In genomic region chr3R:27228342-27228741, dm6 we compare ENCODE assay signal across 1 fruit fly cellular context.
TF ChIP-seq lines count a peak whose summit lies in the region.

CG42813 (minus strand) TSS chr3R:27228561.

TF ChIP-seq in whole organism, embryonic, 481 proteins besides CTCF, POLR2A, EP300 and RAD21 (continued from another document):
- no peak for TF ChIP-seq Hey (tag; optimal IDR thresholded peaks at IDR 0.05; lab: Kevin White, UChicago)
- TF ChIP-seq CG3995 (GFP tag; optimal IDR thresholded peaks at IDR 0.05; lab: Kevin White, UChicago) = no peak
- TF ChIP-seq HmgZ (tag; optimal IDR thresholded peaks at IDR 0.05; lab: Kevin White, UChicago) = peak; percentile 25
- TF ChIP-seq Dll (GFP tag; IDR thresholded peaks at IDR 0.05; lab: Robert Waterston, UW; ENCODE audit: partially characterized antibody) = peak; percentile 17; the same call in 1 of the 4 replicates
- TF ChIP-seq CG14965 (GFP tag; optimal IDR thresholded peaks at IDR 0.05; lab: Kevin White, UChicago; ENCODE audit: borderline replicate concordance) = peak; percentile 65
- TF ChIP-seq unc-4 (GFP tag; IDR thresholded peaks at IDR 0.05; lab: Robert Waterston, UW; ENCODE audit: partially characterized antibody) = 0 out of 2 replicates have a peak, but pooled peaks have one; percentile 28
- peak; percentile 64 for TF ChIP-seq gfzf (GFP tag; optimal IDR thresholded peaks at IDR 0.05; lab: Kevin White, UChicago)
- no peak for TF ChIP-seq CG9797 (GFP tag; optimal IDR thresholded peaks at IDR 0.05; lab: Kevin White, UChicago)
- peak; percentile 11; the same call in 1 of the 2 replicates for TF ChIP-seq Adf1 (GFP tag; IDR thresholded peaks at IDR 0.05; lab: Robert Waterston, UW)
- TF ChIP-seq Ada2b (GFP tag; IDR thresholded peaks at IDR 0.05; lab: Robert Waterston, UW) = no peak
- TF ChIP-seq CG34224 (GFP tag; IDR thresholded peaks at IDR 0.05; lab: Robert Waterston, UW; ENCODE audit: partially characterized antibody) = peak; percentile 40; the same call in 1 of the 3 replicates
